Fruit fly (Drosophila melanogaster): ENCODE results near the gene CG3285.

The CG3285 gene

DNA sequence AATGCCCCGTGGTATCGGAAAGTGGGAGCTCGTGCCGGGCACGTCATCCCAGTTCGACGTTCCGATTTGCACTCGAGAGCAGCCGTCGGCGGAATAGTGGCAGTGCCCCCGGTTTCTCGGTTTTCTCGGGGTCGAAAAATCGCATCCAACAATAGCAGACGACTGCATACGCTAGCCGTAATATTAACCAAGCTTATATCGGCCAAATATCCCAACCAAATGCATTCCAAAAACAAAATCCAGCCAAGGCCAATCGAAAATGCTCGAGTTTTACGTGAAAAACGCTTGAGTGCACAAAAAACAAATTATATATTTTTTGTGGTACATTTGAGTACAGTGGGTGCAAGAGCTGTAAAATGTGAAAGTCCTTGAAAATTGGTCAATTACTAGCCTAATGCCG, 40.6 kb downstream of the CG3285 start (continued):
- TF ChIP-seq Camta (GFP tag; optimal IDR thresholded peaks at IDR 0.05): no peak
- TF ChIP-seq tin (GFP tag; optimal IDR thresholded peaks at IDR 0.05): no peak
- no peak for TF ChIP-seq Trl (optimal IDR thresholded peaks at IDR 0.05)
- no peak for TF ChIP-seq Trl (GFP tag; optimal IDR thresholded peaks at IDR 0.05)
- TF ChIP-seq kay (GFP tag; optimal IDR thresholded peaks at IDR 0.05): no peak
- no peak for TF ChIP-seq HHEX (GFP tag; optimal IDR thresholded peaks at IDR 0.05)
- no peak for TF ChIP-seq trh (GFP tag; optimal IDR thresholded peaks at IDR 0.05)
- 0 out of 2 replicates have a peak, but pooled peaks have one; percentile 30 for TF ChIP-seq slbo (GFP tag; IDR thresholded peaks at IDR 0.05)
- TF ChIP-seq CG12391 (tag; optimal IDR thresholded peaks at IDR 0.05): no peak
- peak; percentile 92 for TF ChIP-seq Ets65A (GFP tag)
- TF ChIP-seq crol (GFP tag; IDR thresholded peaks at IDR 0.05): no peak
- no peak for TF ChIP-seq mam (GFP tag; optimal IDR thresholded peaks at IDR 0.05)

- TF ChIP-seq Fer1 (GFP tag; optimal IDR thresholded peaks at IDR 0.05) (no peak), CG12155 (GFP tag; optimal IDR thresholded peaks at IDR 0.05) (no peak), lov (optimal IDR thresholded peaks at IDR 0.05) (no peak), lov (GFP tag; IDR thresholded peaks at IDR 0.05) (no peak), dimm (GFP tag; IDR thresholded peaks at IDR 0.05) (no peak), Mrtf (GFP tag; IDR thresholded peaks at IDR 0.05) (no peak), sens-2 (GFP tag; IDR thresholded peaks at IDR 0.05) (no peak), Bteb2 (GFP tag; optimal IDR thresholded peaks at IDR 0.05) (no peak), CG8944 (GFP tag; optimal IDR thresholded peaks at IDR 0.05) (no peak), CG16815 (GFP tag; optimal IDR thresholded peaks at IDR 0.05) (no peak), CG8089 (GFP tag; optimal IDR thresholded peaks at IDR 0.05) (no peak), pzg (GFP tag; optimal IDR thresholded peaks at IDR 0.05) (no peak), CG13624 (GFP tag; optimal IDR thresholded peaks at IDR 0.05) (no peak), CG5180 (GFP tag; optimal IDR thresholded peaks at IDR 0.05) (no peak), crc (GFP tag; optimal IDR thresholded peaks at IDR 0.05) (no peak), Sox102F (GFP tag; optimal IDR thresholded peaks at IDR 0.05) (no peak), unc-4 (GFP tag; IDR thresholded peaks at IDR 0.05; ENCODE audit: partially characterized antibody) (no peak), NfI (GFP tag; optimal IDR thresholded peaks at IDR 0.05) (no peak), odd (GFP tag; optimal IDR thresholded peaks at IDR 0.05) (no peak), CG9727 (GFP tag; optimal IDR thresholded peaks at IDR 0.05) (no peak), CG31365 (tag; optimal IDR thresholded peaks at IDR 0.05) (no peak), slou (GFP tag; optimal IDR thresholded peaks at IDR 0.05) (no peak), Kr (GFP tag; optimal IDR thresholded peaks at IDR 0.05) (no peak), HLH54F (GFP tag; optimal IDR thresholded peaks at IDR 0.05) (no peak), CG7745 (tag; optimal IDR thresholded peaks at IDR 0.05) (no peak), grau (tag; optimal IDR thresholded peaks at IDR 0.05) (no peak), ewg (GFP tag; optimal IDR thresholded peaks at IDR 0.05) (no peak), ara (GFP tag; IDR thresholded peaks at IDR 0.05) (no peak), CG17186 (GFP tag; optimal IDR thresholded peaks at IDR 0.05) (no peak), chinmo (GFP tag; IDR thresholded peaks at IDR 0.05; ENCODE audit: partially characterized antibody) (0 out of 4 replicates have a peak, but pooled peaks have one; percentile 21), sd (tag; optimal IDR thresholded peaks at IDR 0.05) (no peak), CG1602 (GFP tag; optimal IDR thresholded peaks at IDR 0.05) (no peak), onecut (GFP tag; IDR thresholded peaks at IDR 0.05) (peak; percentile 76), HmgZ (tag; optimal IDR thresholded peaks at IDR 0.05) (no peak), dm (GFP tag; optimal IDR thresholded peaks at IDR 0.05) (no peak), abd-A (tag; optimal IDR thresholded peaks at IDR 0.05) (no peak), CG13775 (GFP tag; optimal IDR thresholded peaks at IDR 0.05) (no peak), ssp (GFP tag; IDR thresholded peaks at IDR 0.05) (no peak), sug (tag; optimal IDR thresholded peaks at IDR 0.05) (peak; percentile 27), sima (GFP tag; optimal IDR thresholded peaks at IDR 0.05) (no peak)
Observed at dm6 chr2L:3371776-3372383, 41.2 kb downstream of the CG3285 start.

Data from whole organism, embryonic.